Worm (Caenorhabditis elegans) whole organism, early embryonic: ENCODE measurements around the gene sulp-5.

Experiments
- B0310.2 ChIP-seq: sonication (generic microtip); optimal IDR thresholded peaks from 2 replicates; lab custom pipeline; 2016; ENCODE audit warnings: mild to moderate bottlenecking, missing genetic modification characterization, missing compliant biosample characterization
- F13C5.2 ChIP-seq: sonication (generic microtip); optimal IDR thresholded peaks from 2 replicates; lab custom pipeline; 2017; ENCODE audit warnings: mild to moderate bottlenecking, missing genetic modification characterization, inconsistent platforms, missing compliant biosample characterization
- ama-1 ChIP-seq: fragments of 150-350 bp; optimal IDR thresholded peaks from 2 replicates; lab custom pipeline; 2014
- ceh-13 ChIP-seq: fragments of 200-800 bp; sonication (Bioruptor generic); optimal IDR thresholded peaks from 2 replicates; lab custom pipeline; 2018; ENCODE audit warnings: mild to moderate bottlenecking, missing genetic modification characterization, missing compliant biosample characterization
- ets-7 ChIP-seq: sonication (generic microtip); optimal IDR thresholded peaks from 2 replicates; lab custom pipeline; 2016; ENCODE audit warnings: missing genotype, missing genetic modification characterization, missing compliant biosample characterization
- flt-1 ChIP-seq: fragments of 200-800 bp; sonication (Bioruptor generic); IDR thresholded peaks from 2 replicates; pipeline ENCODE4 v1.3.6; 2022; ENCODE audit warnings: missing genetic modification characterization, missing compliant biosample characterization
- hmbx-1 ChIP-seq: sonication (generic microtip); optimal IDR thresholded peaks from 2 replicates; lab custom pipeline; 2016; ENCODE audit warnings: mild to moderate bottlenecking, missing genetic modification characterization, missing compliant biosample characterization
- hmg-4 ChIP-seq: fragments of 200-800 bp; sonication (Bioruptor generic); optimal IDR thresholded peaks from 2 replicates; lab custom pipeline; 2018; ENCODE audit warnings: mild to moderate bottlenecking, missing genetic modification characterization, missing compliant biosample characterization
- hnd-1 ChIP-seq: sonication (generic microtip); optimal IDR thresholded peaks from 2 replicates; lab custom pipeline; 2016; ENCODE audit warnings: missing genetic modification characterization, missing compliant biosample characterization
- scrt-1 ChIP-seq: fragments of 200-800 bp; sonication (Bioruptor generic); IDR thresholded peaks from 2 replicates; pipeline ENCODE4 v1.3.6; 2022; ENCODE audit warnings: missing genetic modification characterization, missing compliant biosample characterization
- sea-1 ChIP-seq: fragments of 200-800 bp; sonication (Bioruptor generic); conservative IDR thresholded peaks from 2 replicates; pipeline ENCODE4 v1.3.6; 2022; ENCODE audit warnings: missing genetic modification characterization, missing compliant biosample characterization
- tbx-11 ChIP-seq: fragments of 200-800 bp; sonication (Bioruptor generic); IDR thresholded peaks from 2 replicates; pipeline ENCODE4 v1.3.6; 2022; ENCODE audit warnings: missing genetic modification characterization, missing compliant biosample characterization
- tbx-37 ChIP-seq: fragments of 200-800 bp; sonication (Bioruptor generic); conservative IDR thresholded peaks from 2 replicates; pipeline ENCODE4 v1.3.6; 2022; ENCODE audit warnings: missing genetic modification reagents, missing genetic modification characterization, missing compliant biosample characterization

- TF ChIP-seq ama-1 (lab: Kevin White, UChicago) (no peak), B0310.2 (tag; lab: Kevin White, UChicago) (no peak), F13C5.2 (tag; lab: Kevin White, UChicago) (no peak), flt-1 (GFP tag; lab: Robert Waterston, UW) (no peak), ets-7 (tag; lab: Kevin White, UChicago) (no peak), ceh-13 (GFP tag; lab: Kevin White, UChicago) (no peak), hnd-1 (tag; lab: Kevin White, UChicago) (no peak), tbx-11 (GFP tag; lab: Robert Waterston, UW) (no peak), sea-1 (GFP tag; lab: Robert Waterston, UW) (no peak), hmg-4 (GFP tag; lab: Kevin White, UChicago) (no peak), hmbx-1 (tag; lab: Kevin White, UChicago) (no peak), tbx-37 (GFP tag; lab: Robert Waterston, UW) (no peak), scrt-1 (GFP tag; lab: Robert Waterston, UW) (no peak)
Observed at ce11 chrV:11868142-11868541, 11.7 kb upstream of the sulp-5 start, which contains the start of gene R13H4.7.
